Fruit fly (Drosophila melanogaster) whole organism, prepupa: Measurements from ENCODE around the gene CG5639.

Experiments used
- Blimp-1 ChIP-seq: fragments of 200-800 bp; sonication (Bioruptor generic); optimal IDR thresholded peaks from 3 replicates; lab custom pipeline; 2017; ENCODE audit warnings: missing biosample characterization, missing genetic modification characterization, mild to moderate bottlenecking, moderate library complexity, missing genetic modification reagents
- CG10631 ChIP-seq: fragments of 200-800 bp; sonication (Bioruptor generic); optimal IDR thresholded peaks from 2 replicates; lab custom pipeline; 2016; ENCODE audit warnings: missing biosample characterization, missing genetic modification characterization
- CG11762 ChIP-seq: fragments of 200-800 bp; sonication (Bioruptor generic); optimal IDR thresholded peaks from 3 replicates; lab custom pipeline; 2016; ENCODE audit warnings: missing biosample characterization, missing genetic modification characterization; ENCODE audit not compliant: insufficient read depth
- CG11902 ChIP-seq: fragments of 200-800 bp; sonication (Bioruptor generic); optimal IDR thresholded peaks from 3 replicates; lab custom pipeline; 2016; ENCODE audit warnings: missing biosample characterization, missing genetic modification characterization
- CG15336 ChIP-seq: fragments of 200-800 bp; sonication (Bioruptor generic); IDR thresholded peaks from 2 replicates; pipeline ENCODE4 v1.3.6; 2022; ENCODE audit warnings: missing biosample characterization, missing genetic modification characterization
- CG1621 ChIP-seq: fragments of 200-800 bp; sonication (Bioruptor generic); optimal IDR thresholded peaks from 3 replicates; lab custom pipeline; 2018; ENCODE audit warnings: missing biosample characterization, mild to moderate bottlenecking, missing genetic modification characterization
- CG3032 ChIP-seq: fragments of 200-800 bp; optimal IDR thresholded peaks from 2 replicates; lab custom pipeline; 2019; ENCODE audit warnings: missing biosample characterization, mild to moderate bottlenecking, missing genetic modification characterization, moderate library complexity
- CG31627 ChIP-seq: fragments of 200-800 bp; sonication (Bioruptor generic); optimal IDR thresholded peaks from 3 replicates; lab custom pipeline; 2016; ENCODE audit warnings: missing biosample characterization, missing genetic modification characterization
- CG34406 ChIP-seq: fragments of 200-800 bp; sonication (Bioruptor generic); optimal IDR thresholded peaks from 3 replicates; lab custom pipeline; 2016; ENCODE audit warnings: missing biosample characterization, missing genetic modification characterization
- CG4318 ChIP-seq: fragments of 200-800 bp; sonication (Bioruptor generic); optimal IDR thresholded peaks from 3 replicates; lab custom pipeline; 2017; ENCODE audit warnings: missing biosample characterization, mild to moderate bottlenecking, missing genetic modification characterization
- CG6276 ChIP-seq: fragments of 200-800 bp; sonication (Bioruptor generic); optimal IDR thresholded peaks from 2 replicates; lab custom pipeline; 2017; ENCODE audit warnings: missing biosample characterization, mild to moderate bottlenecking, missing genetic modification characterization
- CG6792 ChIP-seq: fragments of 200-800 bp; sonication (Bioruptor generic); optimal IDR thresholded peaks from 3 replicates; lab custom pipeline; 2016; ENCODE audit warnings: missing biosample characterization, missing genetic modification characterization
- CG6854 ChIP-seq: fragments of 200-800 bp; sonication (Bioruptor generic); optimal IDR thresholded peaks from 2 replicates; lab custom pipeline; 2017; ENCODE audit warnings: missing biosample characterization, mild to moderate bottlenecking, missing genetic modification characterization
- CG7368 ChIP-seq: fragments of 200-800 bp; sonication (Bioruptor generic); optimal IDR thresholded peaks from 3 replicates; lab custom pipeline; 2016; ENCODE audit warnings: missing biosample characterization, missing genetic modification characterization
- CG8119 ChIP-seq: fragments of 200-800 bp; sonication (Bioruptor generic); IDR thresholded peaks from 3 replicates; pipeline ENCODE4 v1.3.6; 2022; ENCODE audit warnings: missing biosample characterization, missing genetic modification characterization
- CG8319 ChIP-seq: fragments of 200-800 bp; sonication (Bioruptor generic); optimal IDR thresholded peaks from 3 replicates; lab custom pipeline; 2016; ENCODE audit warnings: missing biosample characterization, missing genetic modification characterization
- CG9139 ChIP-seq: fragments of 200-800 bp; sonication (Bioruptor generic); optimal IDR thresholded peaks from 3 replicates; lab custom pipeline; 2017; ENCODE audit warnings: missing biosample characterization, mild to moderate bottlenecking, missing genetic modification characterization
- Eip75B ChIP-seq: fragments of 200-800 bp; sonication (Bioruptor generic); optimal IDR thresholded peaks from 3 replicates; lab custom pipeline; 2016; ENCODE audit warnings: missing biosample characterization, missing genetic modification characterization
- Eip78C ChIP-seq: fragments of 200-800 bp; sonication (Bioruptor generic); peaks from one replicate; lab custom pipeline; 2016; ENCODE audit warnings: missing biosample characterization, missing genetic modification characterization
- Eip93F ChIP-seq: fragments of 200-800 bp; sonication (Bioruptor generic); optimal IDR thresholded peaks from 2 replicates; lab custom pipeline; 2016; ENCODE audit warnings: missing biosample characterization, mild to moderate bottlenecking, missing genetic modification characterization
- Ets21C ChIP-seq: fragments of 200-800 bp; sonication (Bioruptor generic); optimal IDR thresholded peaks from 3 replicates; lab custom pipeline; 2016; ENCODE audit warnings: missing biosample characterization, missing genetic modification characterization
- Ets96B ChIP-seq: fragments of 200-800 bp; optimal IDR thresholded peaks from 2 replicates; lab custom pipeline; 2019; ENCODE audit warnings: missing biosample characterization, mild to moderate bottlenecking, missing genetic modification characterization, moderate library complexity
- Hr38 ChIP-seq: sonication (Bioruptor generic); optimal IDR thresholded peaks from 2 replicates; lab custom pipeline; 2016; ENCODE audit warnings: missing biosample characterization, missing genetic modification characterization
- Hr4 ChIP-seq: fragments of 200-800 bp; sonication (Bioruptor generic); optimal IDR thresholded peaks from 3 replicates; lab custom pipeline; 2016; ENCODE audit warnings: missing biosample characterization, missing genetic modification characterization
- Lpt ChIP-seq: fragments of 200-800 bp; sonication (Bioruptor generic); optimal IDR thresholded peaks from 3 replicates; lab custom pipeline; 2016; ENCODE audit warnings: missing biosample characterization, missing genetic modification characterization
- Met ChIP-seq: fragments of 200-800 bp; sonication (Bioruptor generic); optimal IDR thresholded peaks from 3 replicates; lab custom pipeline; 2016; ENCODE audit warnings: missing biosample characterization, missing genetic modification characterization
- Smox ChIP-seq: fragments of 200-800 bp; sonication (Bioruptor generic); optimal IDR thresholded peaks from 3 replicates; lab custom pipeline; 2016; ENCODE audit warnings: missing biosample characterization, missing genetic modification characterization
- Sox102F ChIP-seq: fragments of 200-800 bp; sonication (Bioruptor generic); optimal IDR thresholded peaks from 2 replicates; lab custom pipeline; 2016; ENCODE audit warnings: missing biosample characterization, mild to moderate bottlenecking, missing genetic modification characterization
- Sox14 ChIP-seq: fragments of 200-800 bp; sonication (Bioruptor generic); optimal IDR thresholded peaks from 3 replicates; lab custom pipeline; 2016; ENCODE audit warnings: missing biosample characterization, missing genetic modification characterization
- achi ChIP-seq: fragments of 200-800 bp; sonication (Bioruptor generic); optimal IDR thresholded peaks from 3 replicates; lab custom pipeline; 2016; ENCODE audit warnings: missing biosample characterization, missing genetic modification characterization
- acj6 ChIP-seq: fragments of 200-800 bp; sonication (Bioruptor generic); optimal IDR thresholded peaks from 3 replicates; lab custom pipeline; 2016; ENCODE audit warnings: missing biosample characterization, missing genetic modification characterization
- cyc ChIP-seq: fragments of 200-800 bp; sonication (Bioruptor generic); optimal IDR thresholded peaks from 3 replicates; lab custom pipeline; 2016; ENCODE audit warnings: missing biosample characterization, missing genetic modification characterization
- dac ChIP-seq: fragments of 200-800 bp; sonication (Bioruptor generic); optimal IDR thresholded peaks from 2 replicates; lab custom pipeline; 2017; ENCODE audit warnings: missing biosample characterization, mild to moderate bottlenecking, missing genetic modification characterization
- dsx ChIP-seq: fragments of 200-800 bp; optimal IDR thresholded peaks from 3 replicates; lab custom pipeline; 2019; ENCODE audit warnings: missing biosample characterization, mild to moderate bottlenecking, missing genetic modification characterization, moderate library complexity; ENCODE audit not compliant: poor library complexity, severe bottlenecking
- eg ChIP-seq: fragments of 200-800 bp; sonication (Bioruptor generic); IDR thresholded peaks from 3 replicates; pipeline ENCODE4 v1.3.6; 2022; ENCODE audit warnings: missing biosample characterization, missing genetic modification characterization
- esn ChIP-seq: fragments of 200-800 bp; sonication (Bioruptor generic); optimal IDR thresholded peaks from 2 replicates; lab custom pipeline; 2016; ENCODE audit warnings: missing biosample characterization, mild to moderate bottlenecking, missing genetic modification characterization, moderate library complexity
- fd59A ChIP-seq: fragments of 200-800 bp; sonication (Bioruptor generic); optimal IDR thresholded peaks from 2 replicates; lab custom pipeline; 2017; ENCODE audit warnings: missing biosample characterization, mild to moderate bottlenecking, missing genetic modification characterization, missing genetic modification reagents
- fkh ChIP-seq: fragments of 200-800 bp; sonication (Bioruptor generic); optimal IDR thresholded peaks from 3 replicates; lab custom pipeline; 2017; ENCODE audit warnings: missing biosample characterization, mild to moderate bottlenecking, missing genetic modification characterization, moderate library complexity
- lz ChIP-seq: fragments of 200-800 bp; sonication (Bioruptor generic); optimal IDR thresholded peaks from 3 replicates; lab custom pipeline; 2016; ENCODE audit warnings: missing biosample characterization, missing genetic modification characterization
- net ChIP-seq: fragments of 200-800 bp; sonication (Bioruptor generic); optimal IDR thresholded peaks from 3 replicates; lab custom pipeline; 2016; ENCODE audit warnings: missing biosample characterization, missing genetic modification characterization
- salr ChIP-seq, 2 experiments: fragments of 200-800 bp; sonication (Bioruptor generic); optimal IDR thresholded peaks; 3 replicates each; lab custom pipeline; 2016 to 2018; ENCODE audit warnings: missing biosample characterization in 2 of 2, missing genetic modification characterization in 2 of 2, mild to moderate bottlenecking in 1 of 2
- spab ChIP-seq: fragments of 200-800 bp; sonication (Bioruptor generic); optimal IDR thresholded peaks from 2 replicates; lab custom pipeline; 2017; ENCODE audit warnings: missing biosample characterization, mild to moderate bottlenecking, missing genetic modification characterization, missing genetic modification reagents
- ss ChIP-seq, 2 experiments: fragments of 200-800 bp; sonication (Bioruptor generic); optimal IDR thresholded peaks; 2 replicates in 1 of 2; 3 replicates in 1 of 2; lab custom pipeline; 2017 to 2018; ENCODE audit warnings: mild to moderate bottlenecking in 2 of 2, missing biosample characterization in 2 of 2, missing genetic modification characterization in 2 of 2, moderate library complexity in 1 of 2
- svp ChIP-seq: fragments of 200-800 bp; sonication (Bioruptor generic); peaks from one replicate; lab custom pipeline; 2016; ENCODE audit warnings: missing biosample characterization, missing genetic modification characterization
- topi ChIP-seq: fragments of 200-800 bp; sonication (Bioruptor generic); optimal IDR thresholded peaks from 3 replicates; lab custom pipeline; 2016; ENCODE audit warnings: missing biosample characterization, missing genetic modification characterization
- vri ChIP-seq: fragments of 200-800 bp; sonication (Bioruptor generic); optimal IDR thresholded peaks from 3 replicates; lab custom pipeline; 2016; ENCODE audit warnings: missing biosample characterization, mild to moderate bottlenecking, missing genetic modification characterization

Gene CG5639

DNA sequence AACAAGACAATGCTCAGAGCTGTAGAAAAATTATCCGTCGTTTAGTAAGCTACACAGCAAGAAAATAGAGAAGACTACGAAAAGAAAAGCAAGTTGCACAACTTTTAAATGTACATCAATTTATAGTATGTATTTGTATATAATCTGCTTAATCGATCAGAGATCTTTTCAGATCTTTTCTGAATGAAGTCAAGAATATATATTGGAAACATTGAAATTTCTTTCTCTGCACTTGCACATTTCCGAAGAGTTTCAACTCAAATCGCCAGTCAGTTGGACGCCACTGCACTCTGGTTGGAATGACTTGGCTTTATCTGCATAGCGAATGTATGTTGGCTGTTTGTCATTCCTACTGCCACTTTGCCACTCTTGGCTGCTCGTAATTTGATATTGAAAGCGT, 42.0 kb downstream of the CG5639 start (continued):
- TF ChIP-seq Sox102F (GFP tag; lab: Kevin White, UChicago), result peak; percentile 85
- peak; percentile 52 for TF ChIP-seq spab (GFP tag; lab: Kevin White, UChicago)
- peak; percentile 91 for TF ChIP-seq CG8319 (GFP tag; lab: Kevin White, UChicago)
- peak; percentile 90 for TF ChIP-seq CG8119 (GFP tag; lab: Robert Waterston, UW)
- peak; percentile 91 for TF ChIP-seq acj6 (GFP tag; lab: Kevin White, UChicago)
- TF ChIP-seq salr (GFP tag; optimal IDR thresholded peaks at IDR 0.05; lab: Kevin White, UChicago), result peak; percentile 29 to 64
- TF ChIP-seq CG9139 (GFP tag; lab: Kevin White, UChicago), result no peak
- TF ChIP-seq CG31627, result peak; percentile 86
- peak; percentile 62 for TF ChIP-seq fd59A
- TF ChIP-seq esn (GFP tag; lab: Kevin White, UChicago), result peak; percentile 91
- TF ChIP-seq eg (GFP tag; lab: Robert Waterston, UW), result peak; percentile 88
- TF ChIP-seq CG15336 (GFP tag; lab: Robert Waterston, UW), result peak; percentile 93
- TF ChIP-seq Hr38, result no peak
- peak; percentile 97 for TF ChIP-seq Eip78C
- TF ChIP-seq Ets21C, result peak; percentile 78
- TF ChIP-seq Ets96B (tag; lab: Kevin White, UChicago), result peak; percentile 75
- peak; percentile 82 for TF ChIP-seq net
- TF ChIP-seq CG6792 (GFP tag; lab: Kevin White, UChicago), result peak; percentile 89
- peak; percentile 89 for TF ChIP-seq topi (GFP tag; lab: Kevin White, UChicago)
- TF ChIP-seq CG7368 (GFP tag; lab: Kevin White, UChicago), result peak; percentile 84
- peak; percentile 52 for TF ChIP-seq CG6854 (GFP tag; lab: Kevin White, UChicago)
- peak; percentile 57 for TF ChIP-seq Blimp-1 (GFP tag; lab: Kevin White, UChicago)
- no peak for TF ChIP-seq fkh (GFP tag; lab: Kevin White, UChicago)
- peak; percentile 87 for TF ChIP-seq CG11902 (GFP tag; lab: Kevin White, UChicago)
- TF ChIP-seq CG4318 (GFP tag; lab: Kevin White, UChicago), result peak; percentile 75
- no peak for TF ChIP-seq CG6276 (GFP tag; lab: Kevin White, UChicago)

DNA sequence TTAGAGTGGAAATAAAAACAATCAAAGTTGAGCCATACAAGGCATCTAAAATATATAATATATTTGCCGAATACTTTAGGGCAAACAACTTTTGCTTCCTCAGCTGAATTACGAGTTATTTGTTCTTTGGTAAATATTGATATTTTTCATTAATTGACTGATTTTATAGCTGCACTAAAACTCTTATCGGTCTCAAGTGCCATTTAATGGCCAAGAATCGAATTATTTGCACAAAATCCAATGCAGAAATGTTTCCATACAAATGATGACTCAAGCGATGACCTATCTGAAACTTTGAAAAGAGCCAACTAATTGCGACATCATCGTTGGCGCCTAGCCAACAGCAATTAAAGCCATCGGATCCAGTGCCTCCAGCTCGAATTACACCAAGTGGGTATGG, 42.6 kb downstream of the CG5639 start:
- TF ChIP-seq CG11762 (GFP tag; lab: Kevin White, UChicago) (no peak), CG1621 (tag; lab: Kevin White, UChicago) (no peak), vri (GFP tag; lab: Kevin White, UChicago) (no peak), achi (GFP tag; lab: Kevin White, UChicago) (no peak), dac (no peak), CG4318 (GFP tag; lab: Kevin White, UChicago) (no peak), spab (GFP tag; lab: Kevin White, UChicago) (no peak), Ets96B (tag; lab: Kevin White, UChicago) (no peak), fkh (GFP tag; lab: Kevin White, UChicago) (no peak), CG7368 (GFP tag; lab: Kevin White, UChicago) (no peak), Met (GFP tag; lab: Kevin White, UChicago) (no peak), Sox14 (GFP tag; lab: Kevin White, UChicago) (no peak), CG9139 (GFP tag; lab: Kevin White, UChicago) (no peak), Eip75B (GFP tag; lab: Kevin White, UChicago) (no peak), Ets21C (no peak), net (no peak), CG34406 (GFP tag; lab: Kevin White, UChicago) (no peak), salr (GFP tag; optimal IDR thresholded peaks at IDR 0.05; lab: Kevin White, UChicago) (no peak), eg (GFP tag; lab: Robert Waterston, UW) (no peak), cyc (no peak)

DNA sequence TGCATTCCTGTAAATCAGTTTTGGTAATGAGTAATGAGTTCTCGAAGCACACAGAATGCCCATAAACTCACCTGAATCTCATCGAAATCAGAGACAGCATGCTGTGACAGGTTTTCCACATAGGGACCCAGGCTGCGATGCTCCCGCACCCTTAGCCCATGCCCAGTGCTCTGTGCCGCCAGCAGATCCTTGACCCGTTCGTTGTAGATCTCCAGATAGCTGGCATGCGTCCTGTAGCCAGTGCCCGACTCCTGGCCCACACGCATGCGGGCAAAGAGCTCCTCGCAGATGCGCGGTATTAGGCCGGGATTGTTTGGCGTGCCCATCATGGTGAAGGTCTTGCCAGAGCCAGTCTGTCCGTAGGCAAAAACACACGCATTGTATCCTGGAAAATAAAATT, 43.2 kb downstream of the CG5639 start:
- TF ChIP-seq CG7368 (GFP tag; lab: Kevin White, UChicago) (no peak), CG10631 (GFP tag; lab: Kevin White, UChicago) (no peak), Ets96B (tag; lab: Kevin White, UChicago) (no peak), dsx (GFP tag; lab: Kevin White, UChicago) (no peak), CG11902 (GFP tag; lab: Kevin White, UChicago) (no peak), Sox14 (GFP tag; lab: Kevin White, UChicago) (no peak), CG9139 (GFP tag; lab: Kevin White, UChicago) (no peak), Eip93F (GFP tag; lab: Kevin White, UChicago) (no peak), achi (GFP tag; lab: Kevin White, UChicago) (no peak), svp (GFP tag; lab: Kevin White, UChicago) (no peak), Hr4 (no peak), ss (GFP tag; optimal IDR thresholded peaks at IDR 0.05; lab: Kevin White, UChicago) (no peak), CG6792 (GFP tag; lab: Kevin White, UChicago) (no peak), CG6854 (GFP tag; lab: Kevin White, UChicago) (no peak), lz (GFP tag; lab: Kevin White, UChicago) (no peak), CG3032 (tag; lab: Kevin White, UChicago) (no peak), vri (GFP tag; lab: Kevin White, UChicago) (no peak), Lpt (no peak), Smox (no peak)
